Worm (Caenorhabditis elegans): Measurements from ENCODE around the gene F20A1.4.

F20A1.4 gene

ce11 chrV:7027055-7027454 lies 5.4 kb upstream of the F20A1.4 start, which contains the start of gene F20A1.6:
TSS of gene F20A1.6 (minus strand) at chrV:7027155.
- TF ChIP-seq tbx-11 (GFP tag; IDR thresholded peaks at IDR 0.05) (no peak), sea-1 (GFP tag; conservative IDR thresholded peaks at IDR 0.05) (no peak), flt-1 (GFP tag; IDR thresholded peaks at IDR 0.05) (no peak), ceh-36 (tag; optimal IDR thresholded peaks at IDR 0.05) (no peak), ets-7 (tag; optimal IDR thresholded peaks at IDR 0.05) (no peak), B0310.2 (tag; optimal IDR thresholded peaks at IDR 0.05) (no peak), ceh-13 (GFP tag; optimal IDR thresholded peaks at IDR 0.05) (no peak), tbx-37 (GFP tag; conservative IDR thresholded peaks at IDR 0.05) (no peak), hnd-1 (tag; optimal IDR thresholded peaks at IDR 0.05) (no peak), hmbx-1 (tag; optimal IDR thresholded peaks at IDR 0.05) (no peak), ama-1 (optimal IDR thresholded peaks at IDR 0.05) (no peak), tra-4 (tag; optimal IDR thresholded peaks at IDR 0.05) (no peak), hmg-4 (GFP tag; optimal IDR thresholded peaks at IDR 0.05) (no peak), pes-1 (GFP tag; IDR thresholded peaks at IDR 0.05) (no peak), aly-1 (tag; optimal IDR thresholded peaks at IDR 0.05) (no peak), scrt-1 (GFP tag; IDR thresholded peaks at IDR 0.05) (no peak), F13C5.2 (tag; optimal IDR thresholded peaks at IDR 0.05) (no peak)

- TF ChIP-seq hnd-1 (tag; optimal IDR thresholded peaks at IDR 0.05) (no peak), aly-1 (tag; optimal IDR thresholded peaks at IDR 0.05) (no peak), flt-1 (GFP tag; IDR thresholded peaks at IDR 0.05) (no peak), ets-7 (tag; optimal IDR thresholded peaks at IDR 0.05) (no peak), hmg-4 (GFP tag; optimal IDR thresholded peaks at IDR 0.05) (no peak), ama-1 (optimal IDR thresholded peaks at IDR 0.05) (no peak), pes-1 (GFP tag; IDR thresholded peaks at IDR 0.05) (no peak), ceh-13 (GFP tag; optimal IDR thresholded peaks at IDR 0.05) (no peak), F13C5.2 (tag; optimal IDR thresholded peaks at IDR 0.05) (no peak)
These were observed 1.3 kb upstream of the F20A1.4 start for ce11 chrV:7022981-7023380.

ce11 chrV:7017059-7017458 lies 4.6 kb downstream of the F20A1.4 start, which contains the start of gene srsx-32:
TSS of gene srsx-32 (plus strand) at chrV:7017359.
- TF ChIP-seq tra-4 (tag; optimal IDR thresholded peaks at IDR 0.05) (no peak), ceh-36 (tag; optimal IDR thresholded peaks at IDR 0.05) (no peak), ceh-13 (GFP tag; optimal IDR thresholded peaks at IDR 0.05) (no peak), tbx-11 (GFP tag; IDR thresholded peaks at IDR 0.05) (no peak), scrt-1 (GFP tag; IDR thresholded peaks at IDR 0.05) (no peak), F13C5.2 (tag; optimal IDR thresholded peaks at IDR 0.05) (no peak), aly-1 (tag; optimal IDR thresholded peaks at IDR 0.05) (no peak), tbx-37 (GFP tag; conservative IDR thresholded peaks at IDR 0.05) (no peak), hmg-4 (GFP tag; optimal IDR thresholded peaks at IDR 0.05) (no peak), B0310.2 (tag; optimal IDR thresholded peaks at IDR 0.05) (no peak), hnd-1 (tag; optimal IDR thresholded peaks at IDR 0.05) (no peak), sea-1 (GFP tag; conservative IDR thresholded peaks at IDR 0.05) (no peak), pes-1 (GFP tag; IDR thresholded peaks at IDR 0.05) (no peak), hmbx-1 (tag; optimal IDR thresholded peaks at IDR 0.05) (no peak), flt-1 (GFP tag; IDR thresholded peaks at IDR 0.05) (no peak), ets-7 (tag; optimal IDR thresholded peaks at IDR 0.05) (no peak), ama-1 (optimal IDR thresholded peaks at IDR 0.05) (no peak)

- TF ChIP-seq ama-1 (optimal IDR thresholded peaks at IDR 0.05), result no peak
- TF ChIP-seq scrt-1 (GFP tag; IDR thresholded peaks at IDR 0.05), result no peak
- no peak for TF ChIP-seq F13C5.2 (tag; optimal IDR thresholded peaks at IDR 0.05)
- TF ChIP-seq tbx-37 (GFP tag; conservative IDR thresholded peaks at IDR 0.05), result no peak
- TF ChIP-seq hnd-1 (tag; optimal IDR thresholded peaks at IDR 0.05), result no peak
- TF ChIP-seq tbx-11 (GFP tag; IDR thresholded peaks at IDR 0.05), result no peak
- no peak for TF ChIP-seq hmbx-1 (tag; optimal IDR thresholded peaks at IDR 0.05)
These were observed 5.8 kb downstream of the F20A1.4 start, which contains the start of gene C33G8.13 for ce11 chrV:7015872-7016271. TSS of gene C33G8.13 (minus strand) at chrV:7015972.

- TF ChIP-seq ets-7 (tag; optimal IDR thresholded peaks at IDR 0.05) (no peak), ama-1 (optimal IDR thresholded peaks at IDR 0.05) (no peak), hmbx-1 (tag; optimal IDR thresholded peaks at IDR 0.05) (no peak), F13C5.2 (tag; optimal IDR thresholded peaks at IDR 0.05) (no peak), ceh-36 (tag; optimal IDR thresholded peaks at IDR 0.05) (no peak), tbx-37 (GFP tag; conservative IDR thresholded peaks at IDR 0.05) (no peak), ceh-13 (GFP tag; optimal IDR thresholded peaks at IDR 0.05) (no peak), hmg-4 (GFP tag; optimal IDR thresholded peaks at IDR 0.05) (no peak), B0310.2 (tag; optimal IDR thresholded peaks at IDR 0.05) (no peak), aly-1 (tag; optimal IDR thresholded peaks at IDR 0.05) (no peak), pes-1 (GFP tag; IDR thresholded peaks at IDR 0.05) (no peak), tbx-11 (GFP tag; IDR thresholded peaks at IDR 0.05) (no peak), flt-1 (GFP tag; IDR thresholded peaks at IDR 0.05) (no peak), sea-1 (GFP tag; conservative IDR thresholded peaks at IDR 0.05) (no peak), scrt-1 (GFP tag; IDR thresholded peaks at IDR 0.05) (no peak), hnd-1 (tag; optimal IDR thresholded peaks at IDR 0.05) (no peak), tra-4 (tag; optimal IDR thresholded peaks at IDR 0.05) (no peak)
These were observed 9.1 kb downstream of the F20A1.4 start, which contains the start of gene srw-127 for ce11 chrV:7012617-7013016. TSS of gene srw-127 (plus strand) at chrV:7012917.

- TF ChIP-seq ceh-36 (tag; optimal IDR thresholded peaks at IDR 0.05) (no peak), pes-1 (GFP tag; IDR thresholded peaks at IDR 0.05) (no peak), flt-1 (GFP tag; IDR thresholded peaks at IDR 0.05) (no peak), scrt-1 (GFP tag; IDR thresholded peaks at IDR 0.05) (no peak), hmg-4 (GFP tag; optimal IDR thresholded peaks at IDR 0.05) (no peak), ceh-13 (GFP tag; optimal IDR thresholded peaks at IDR 0.05) (no peak), B0310.2 (tag; optimal IDR thresholded peaks at IDR 0.05) (no peak), tbx-11 (GFP tag; IDR thresholded peaks at IDR 0.05) (no peak), hnd-1 (tag; optimal IDR thresholded peaks at IDR 0.05) (no peak), hmbx-1 (tag; optimal IDR thresholded peaks at IDR 0.05) (no peak), tra-4 (tag; optimal IDR thresholded peaks at IDR 0.05) (no peak), aly-1 (tag; optimal IDR thresholded peaks at IDR 0.05) (no peak), sea-1 (GFP tag; conservative IDR thresholded peaks at IDR 0.05) (no peak), F13C5.2 (tag; optimal IDR thresholded peaks at IDR 0.05) (no peak), ets-7 (tag; optimal IDR thresholded peaks at IDR 0.05) (no peak), tbx-37 (GFP tag; conservative IDR thresholded peaks at IDR 0.05) (no peak), ama-1 (optimal IDR thresholded peaks at IDR 0.05) (no peak)
These were observed 12.2 kb downstream of the F20A1.4 start, which contains the start of gene C33G8.2 for ce11 chrV:7009461-7009860. TSS of gene C33G8.2 (plus strand) at chrV:7009761.

ce11 chrV:7007307-7007706 lies 14.4 kb downstream of the F20A1.4 start, which contains the start of gene drd-10:
TSS of gene drd-10 (plus strand) at chrV:7007607.
- TF ChIP-seq ceh-13 (GFP tag; optimal IDR thresholded peaks at IDR 0.05) (no peak), hnd-1 (tag; optimal IDR thresholded peaks at IDR 0.05) (no peak), sea-1 (GFP tag; conservative IDR thresholded peaks at IDR 0.05) (no peak), tbx-37 (GFP tag; conservative IDR thresholded peaks at IDR 0.05) (no peak), tra-4 (tag; optimal IDR thresholded peaks at IDR 0.05) (no peak), aly-1 (tag; optimal IDR thresholded peaks at IDR 0.05) (no peak), ceh-36 (tag; optimal IDR thresholded peaks at IDR 0.05) (no peak), hmbx-1 (tag; optimal IDR thresholded peaks at IDR 0.05) (no peak), tbx-11 (GFP tag; IDR thresholded peaks at IDR 0.05) (no peak), scrt-1 (GFP tag; IDR thresholded peaks at IDR 0.05) (no peak), hmg-4 (GFP tag; optimal IDR thresholded peaks at IDR 0.05) (no peak)

Measured in whole organism, early embryonic.